Worm (Caenorhabditis elegans) whole organism, L1 larva: ENCODE data around the gene fbxa-12.
"Not testable (repeated sequence)": the region's sequence is repeated elsewhere in the genome, so short reads cannot be mapped to it uniquely, and the experiment has no call there.

Experiments
- C04F5.9 ChIP-seq: sonication (generic microtip); optimal IDR thresholded peaks from 2 replicates; lab custom pipeline; 2016; ENCODE audit warnings: missing genetic modification characterization, missing compliant biosample characterization
- C34B4.2 ChIP-seq: sonication (generic microtip); optimal IDR thresholded peaks from 2 replicates; lab custom pipeline; 2017; ENCODE audit warnings: mild to moderate bottlenecking, missing genetic modification characterization, missing compliant biosample characterization
- F16B12.6 ChIP-seq: fragments of 150-350 bp; optimal IDR thresholded peaks from 2 replicates; lab custom pipeline; 2014; ENCODE audit warnings: missing biosample characterization, missing genetic modification characterization
- alr-1 ChIP-seq: fragments of 200-800 bp; sonication (Bioruptor generic); optimal IDR thresholded peaks from 2 replicates; lab custom pipeline; 2018; ENCODE audit warnings: borderline replicate concordance, mild to moderate bottlenecking, missing genetic modification characterization, missing compliant biosample characterization
- aly-2 ChIP-seq: fragments of 150-350 bp; optimal IDR thresholded peaks from 2 replicates; lab custom pipeline; 2014; ENCODE audit warnings: missing biosample characterization, missing genetic modification characterization
- ceh-8 ChIP-seq: fragments of 200-800 bp; sonication (Bioruptor generic); optimal IDR thresholded peaks from 2 replicates; lab custom pipeline; 2018; ENCODE audit warnings: mild to moderate bottlenecking, missing genetic modification characterization, moderate library complexity, missing compliant biosample characterization
- ceh-90 ChIP-seq: sonication (generic microtip); optimal IDR thresholded peaks from 2 replicates; lab custom pipeline; 2016; ENCODE audit warnings: missing genetic modification characterization, missing compliant biosample characterization
- efl-1 ChIP-seq, 4 experiments: fragments of 150-350 bp; optimal IDR thresholded peaks in 3 of 4; peaks in 1 of 4; 1 replicate in 1 of 4; 2 replicates in 3 of 4; lab custom pipeline; 2014; ENCODE audit warnings: missing biosample characterization in 2 of 4, missing genetic modification characterization in 2 of 4, missing genetic modification reagents in 2 of 4
- efl-3 ChIP-seq: fragments of 200-800 bp; sonication (Bioruptor generic); optimal IDR thresholded peaks from 2 replicates; lab custom pipeline; 2018; ENCODE audit warnings: mild to moderate bottlenecking, missing genetic modification characterization, missing compliant biosample characterization
- egl-27 ChIP-seq, 2 experiments: fragments of 150-350 bp in 1 of 2; sonication (generic microtip); optimal IDR thresholded peaks; 3 replicates each; lab custom pipeline; 2017 to 2018; ENCODE audit warnings: missing biosample characterization in 2 of 2, missing genetic modification characterization in 2 of 2, missing genetic modification reagents in 2 of 2
- elt-2 ChIP-seq: sonication (generic microtip); optimal IDR thresholded peaks from 2 replicates; lab custom pipeline; 2016; ENCODE audit warnings: missing genetic modification characterization, mild to moderate bottlenecking, inconsistent platforms, missing compliant biosample characterization, missing genetic modification reagents
- fkh-10 ChIP-seq: sonication (generic microtip); optimal IDR thresholded peaks from 2 replicates; lab custom pipeline; 2017; ENCODE audit warnings: missing biosample characterization, missing genetic modification reagents, missing genetic modification characterization
- hpl-2 ChIP-seq: fragments of 150-350 bp; optimal IDR thresholded peaks from 2 replicates; lab custom pipeline; 2014; ENCODE audit warnings: missing biosample characterization, missing genetic modification reagents, missing genetic modification characterization
- lin-13 ChIP-seq: fragments of 150-350 bp; optimal IDR thresholded peaks from 2 replicates; lab custom pipeline; 2014; ENCODE audit warnings: missing biosample characterization, missing genetic modification reagents, missing genetic modification characterization
- lin-35 ChIP-seq, 2 experiments: fragments of 150-350 bp; optimal IDR thresholded peaks; 2 replicates each; lab custom pipeline; 2014; ENCODE audit warnings: missing biosample characterization in 2 of 2, missing genetic modification characterization in 2 of 2, missing genetic modification reagents in 2 of 2
- lin-39 ChIP-seq: fragments of 150-350 bp; optimal IDR thresholded peaks from 2 replicates; lab custom pipeline; 2014; ENCODE audit warnings: missing biosample characterization, missing genetic modification reagents, missing genetic modification characterization
- lir-3 ChIP-seq: sonication (generic microtip); optimal IDR thresholded peaks from 2 replicates; lab custom pipeline; 2016; ENCODE audit warnings: mild to moderate bottlenecking, missing genetic modification characterization, moderate library complexity, missing compliant biosample characterization; ENCODE audit not compliant: poor library complexity
- nhr-11 ChIP-seq: fragments of 150-350 bp; optimal IDR thresholded peaks from 2 replicates; lab custom pipeline; 2014; ENCODE audit warnings: missing biosample characterization, missing genetic modification characterization
- nhr-12 ChIP-seq: sonication (generic microtip); optimal IDR thresholded peaks from 2 replicates; lab custom pipeline; 2017; ENCODE audit warnings: missing biosample characterization, missing genetic modification characterization
- pag-3 ChIP-seq: sonication (generic microtip); optimal IDR thresholded peaks from 2 replicates; lab custom pipeline; 2017; ENCODE audit warnings: missing genetic modification characterization, mild to moderate bottlenecking, missing compliant biosample characterization, antibody characterized with exemption, borderline replicate concordance; ENCODE audit not compliant: insufficient read depth
- pqm-1 ChIP-seq: sonication (generic microtip); optimal IDR thresholded peaks from 3 replicates; lab custom pipeline; 2017; ENCODE audit warnings: missing biosample characterization, missing genetic modification characterization
- rnt-1 ChIP-seq: sonication (generic microtip); optimal IDR thresholded peaks from 2 replicates; lab custom pipeline; 2016; ENCODE audit warnings: mild to moderate bottlenecking, missing genetic modification characterization, moderate library complexity, missing compliant biosample characterization
- snu-23 ChIP-seq: sonication (generic microtip); optimal IDR thresholded peaks from 2 replicates; lab custom pipeline; 2016; ENCODE audit warnings: missing genetic modification characterization, missing compliant biosample characterization
- tbx-2 ChIP-seq: sonication (generic microtip); optimal IDR thresholded peaks from 2 replicates; lab custom pipeline; 2016; ENCODE audit warnings: missing genetic modification characterization, missing compliant biosample characterization
- unc-30 ChIP-seq: sonication (generic microtip); optimal IDR thresholded peaks from 2 replicates; lab custom pipeline; 2017; ENCODE audit warnings: missing biosample characterization, missing genetic modification characterization
- vab-15 ChIP-seq: sonication (generic microtip); optimal IDR thresholded peaks from 2 replicates; lab custom pipeline; 2017; ENCODE audit warnings: missing genotype, mild to moderate bottlenecking, missing genetic modification characterization, missing compliant biosample characterization

Gene fbxa-12

DNA sequence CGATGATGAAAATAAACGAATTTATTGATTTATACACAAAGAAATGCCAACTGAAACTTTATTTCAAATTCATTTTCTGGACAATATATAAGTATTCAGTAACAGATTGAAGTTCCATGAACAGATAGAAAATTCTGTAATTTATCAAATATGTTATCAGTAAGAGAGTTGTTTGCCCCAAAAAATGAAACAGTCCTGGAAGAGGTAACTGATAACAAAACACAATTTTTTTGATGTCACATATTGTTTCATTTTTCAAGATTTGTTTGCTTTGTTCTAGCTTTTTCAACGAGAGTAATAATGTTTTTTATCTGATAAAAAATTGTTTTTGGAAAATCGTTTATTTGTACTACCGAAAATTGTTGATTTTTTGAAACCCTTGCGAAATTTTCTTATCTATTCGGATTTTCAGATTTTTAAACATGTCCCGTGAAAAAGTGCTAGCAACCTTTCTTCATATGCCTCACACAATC is 33.6 kb downstream of the fbxa-12 start, which contains the start of gene fbxa-73:
TSS of gene fbxa-73 (plus strand) at position 423 of the 473 bp plus-strand sequence.
- TF ChIP-seq pqm-1 (tag; lab: Kevin White, UChicago) (peak; percentile 62), elt-2 (tag; lab: Kevin White, UChicago) (peak; percentile 71), tbx-2 (tag; lab: Kevin White, UChicago) (no peak), lin-35 (GFP tag; optimal IDR thresholded peaks at IDR 0.05; lab: Kevin White, UChicago) (no peak), nhr-12 (tag; lab: Kevin White, UChicago) (no peak), C04F5.9 (no peak), nhr-11 (no peak), unc-30 (tag; lab: Kevin White, UChicago) (no peak), ceh-90 (tag; lab: Kevin White, UChicago) (no peak), egl-27 (tag; optimal IDR thresholded peaks at IDR 0.05; lab: Kevin White, UChicago) (no peak), ceh-8 (GFP tag; lab: Kevin White, UChicago) (no peak), pag-3 (no peak), C34B4.2 (tag; lab: Kevin White, UChicago) (no peak)
- TF ChIP-seq, all 84 proteins: peak for 2

DNA sequence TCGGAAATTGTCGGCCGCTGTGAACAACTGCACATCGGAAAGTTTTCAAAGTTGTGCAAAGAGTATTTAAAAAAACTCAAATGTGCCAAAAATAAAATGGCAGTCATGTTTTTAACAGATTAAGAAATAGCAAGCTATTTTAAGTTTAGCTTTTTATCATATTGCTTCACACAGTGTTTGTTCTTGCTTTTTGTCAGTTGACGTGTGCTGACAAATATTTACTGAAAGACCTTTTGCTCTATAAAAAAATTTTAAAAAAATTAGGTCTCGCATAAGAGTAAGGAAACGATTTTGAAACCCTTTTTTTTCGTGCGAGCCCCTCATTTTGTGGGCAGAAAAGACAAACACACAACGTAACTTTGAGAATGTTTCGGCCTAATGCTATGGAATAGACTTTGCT is 36.0 kb downstream of the fbxa-12 start, which contains the start of gene fbxa-71:
TSS of gene fbxa-71 (plus strand) at position 301 of the 400 bp plus-strand sequence.
- TF ChIP-seq egl-27 (tag; optimal IDR thresholded peaks at IDR 0.05; lab: Kevin White, UChicago) = no peak
- no peak for TF ChIP-seq F16B12.6
- TF ChIP-seq lin-13 (GFP tag; lab: Kevin White, UChicago) = no peak
- TF ChIP-seq rnt-1 = no peak
- TF ChIP-seq efl-3 = no peak

ce11 chrIII:2258863-2259262 is 39.4 kb downstream of the fbxa-12 start, which contains the start of gene fbxa-43:
Gene fbxa-43 (minus strand): TSS chrIII:2258963.
- no peak for TF ChIP-seq efl-1 (optimal IDR thresholded peaks at IDR 0.05; lab: Kevin White, UChicago)
- peak in 1 of 2 experiments; percentile 52 for TF ChIP-seq efl-1 (GFP tag; optimal IDR thresholded peaks at IDR 0.05 in 1 of 2; lab: Kevin White, UChicago)
- TF ChIP-seq hpl-2 = no peak
- no peak for TF ChIP-seq aly-2 (tag; lab: Kevin White, UChicago)

DNA sequence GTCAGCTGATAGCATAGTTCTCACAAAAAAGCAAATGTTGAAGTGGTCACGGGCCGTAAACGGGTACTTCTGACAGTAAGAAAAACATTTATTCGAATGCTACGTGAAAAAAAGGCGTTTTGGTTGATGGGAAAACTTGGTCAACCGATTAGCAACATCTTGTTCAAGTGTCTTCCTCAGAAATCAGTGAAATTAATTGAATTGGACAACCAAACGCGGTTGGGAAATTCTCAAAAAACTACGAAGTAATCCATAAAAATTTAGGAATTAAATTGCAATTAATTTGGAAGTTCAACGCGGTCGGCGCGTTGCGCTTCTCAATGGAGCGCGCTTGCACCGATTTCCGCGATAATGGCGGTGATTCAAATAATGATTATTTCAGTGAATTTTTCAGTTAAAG is 39.8 kb downstream of the fbxa-12 start:
- no peak for TF ChIP-seq lir-3 (tag; lab: Kevin White, UChicago)
- TF ChIP-seq efl-1 (optimal IDR thresholded peaks at IDR 0.05; lab: Kevin White, UChicago) = no peak
- peak in 1 of 2 experiments; percentile 92 for TF ChIP-seq efl-1 (GFP tag; optimal IDR thresholded peaks at IDR 0.05 in 1 of 2; lab: Kevin White, UChicago)

DNA sequence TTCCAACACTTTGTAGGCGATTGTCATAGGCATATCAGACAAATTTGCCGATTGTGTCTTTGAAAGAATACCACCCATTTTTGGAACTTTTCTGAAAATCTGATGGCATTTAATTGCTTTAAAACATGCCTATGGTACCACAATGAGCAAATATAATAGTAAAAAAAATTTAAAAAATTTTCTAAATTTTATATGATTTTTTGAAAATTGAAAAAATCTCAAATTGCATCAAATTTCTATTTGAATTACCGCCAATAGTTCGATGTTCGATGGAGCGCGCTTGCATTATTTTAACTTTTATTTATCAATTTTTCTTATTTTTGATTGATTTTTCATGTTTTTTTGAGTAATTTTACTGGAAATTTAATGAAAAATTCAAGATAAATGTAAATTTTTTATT is 41.8 kb downstream of the fbxa-12 start, which contains the start of gene fbxa-42:
TSS of gene fbxa-42 (minus strand) at position 101 of the 400 bp plus-strand sequence.
- not testable (repeated sequence) for TF ChIP-seq snu-23 (GFP tag; lab: Kevin White, UChicago); aly-2 (tag; lab: Kevin White, UChicago); lin-39 (tag; lab: Kevin White, UChicago)

DNA sequence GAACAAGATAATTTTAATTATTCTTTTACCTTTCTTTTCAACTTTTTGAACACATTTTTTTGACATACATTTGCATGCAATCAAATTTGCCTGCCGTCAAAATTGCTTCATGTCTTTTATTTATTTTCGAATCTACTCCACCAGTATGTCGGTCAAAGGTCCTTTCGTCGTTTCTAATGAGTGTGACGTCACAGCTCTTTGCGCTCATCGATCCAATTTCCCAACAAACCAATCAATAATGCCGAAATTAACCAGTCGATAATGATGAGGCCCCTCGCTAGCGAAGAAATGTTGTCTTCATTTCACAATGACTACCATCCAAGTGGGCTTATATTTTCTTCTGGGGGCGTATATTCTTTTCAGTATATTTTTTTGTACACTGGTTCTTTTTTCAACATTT is 43.4 kb downstream of the fbxa-12 start, which contains the start of gene Y54F10BM.6:
TSS of gene Y54F10BM.6 (plus strand) at position 301 of the 400 bp plus-strand sequence.
- no peak for TF ChIP-seq efl-1 (optimal IDR thresholded peaks at IDR 0.05; lab: Kevin White, UChicago)
- peak in 1 of 2 experiments; percentile 72 for TF ChIP-seq efl-1 (GFP tag; optimal IDR thresholded peaks at IDR 0.05 in 1 of 2; lab: Kevin White, UChicago)
- TF ChIP-seq alr-1 = no peak

- TF ChIP-seq elt-2 (tag; lab: Kevin White, UChicago) (peak; percentile 76), vab-15 (no peak), pqm-1 (tag; lab: Kevin White, UChicago) (peak; percentile 16), fkh-10 (GFP tag; lab: Kevin White, UChicago) (no peak)
These were observed 46.6 kb downstream of the fbxa-12 start, which contains the start of gene fbxa-9 for ce11 chrIII:2265986-2266701. Gene fbxa-9 (plus strand): TSS chrIII:2266651.
